Fruit fly (Drosophila melanogaster): Measurements from ENCODE around the gene CG31855.

- TF ChIP-seq CG12768 (GFP tag; optimal IDR thresholded peaks at IDR 0.05) (no peak), cnc (optimal IDR thresholded peaks at IDR 0.05) (no peak), CG7045 (GFP tag; optimal IDR thresholded peaks at IDR 0.05) (peak; percentile 60), Crg-1 (GFP tag; optimal IDR thresholded peaks at IDR 0.05) (no peak), CG14711 (tag; optimal IDR thresholded peaks at IDR 0.05) (no peak), CG5204 (GFP tag; optimal IDR thresholded peaks at IDR 0.05) (peak; percentile 19), kay (GFP tag; ENCODE audit: borderline replicate concordance) (no peak), Clk (GFP tag; optimal IDR thresholded peaks at IDR 0.05) (no peak), CG11617 (GFP tag; optimal IDR thresholded peaks at IDR 0.05) (no peak), toe (GFP tag; optimal IDR thresholded peaks at IDR 0.05) (no peak), Mnt (GFP tag; optimal IDR thresholded peaks at IDR 0.05) (no peak), CG7101 (tag; optimal IDR thresholded peaks at IDR 0.05) (no peak)
Measured at dm6 chr2L:13414525-13415481, 45.8 kb downstream of the CG31855 start, which contains the start of the genes CG16956, CG42784 and CG43850.
